Fruit fly (Drosophila melanogaster) whole organism, embryonic: ENCODE results near the gene CG3091.

Experiments used
- Med ChIP-seq: fragments of 200-800 bp; sonication (Bioruptor generic); peaks from one replicate; lab custom pipeline; 2016; ENCODE audit warnings: missing biosample characterization, missing genetic modification characterization, mild to moderate bottlenecking, inconsistent platforms, moderate library complexity
- Stat92E ChIP-seq, 3 experiments: fragments of >200 bp in 2 of 3; fragments of 200-800 bp in 1 of 3; sonication (Bioruptor generic) in 1 of 3; optimal IDR thresholded peaks; 2 replicates each; lab custom pipeline; 2017 to 2019; ENCODE audit warnings: missing biosample characterization in 3 of 3, missing genetic modification characterization in 3 of 3, mild to moderate bottlenecking in 1 of 3, moderate library complexity in 1 of 3
- Xbp1 ChIP-seq: fragments of 200-800 bp; sonication (Bioruptor generic); optimal IDR thresholded peaks from 3 replicates; lab custom pipeline; 2016; ENCODE audit warnings: missing biosample characterization, mild to moderate bottlenecking, missing genetic modification characterization

DNA sequence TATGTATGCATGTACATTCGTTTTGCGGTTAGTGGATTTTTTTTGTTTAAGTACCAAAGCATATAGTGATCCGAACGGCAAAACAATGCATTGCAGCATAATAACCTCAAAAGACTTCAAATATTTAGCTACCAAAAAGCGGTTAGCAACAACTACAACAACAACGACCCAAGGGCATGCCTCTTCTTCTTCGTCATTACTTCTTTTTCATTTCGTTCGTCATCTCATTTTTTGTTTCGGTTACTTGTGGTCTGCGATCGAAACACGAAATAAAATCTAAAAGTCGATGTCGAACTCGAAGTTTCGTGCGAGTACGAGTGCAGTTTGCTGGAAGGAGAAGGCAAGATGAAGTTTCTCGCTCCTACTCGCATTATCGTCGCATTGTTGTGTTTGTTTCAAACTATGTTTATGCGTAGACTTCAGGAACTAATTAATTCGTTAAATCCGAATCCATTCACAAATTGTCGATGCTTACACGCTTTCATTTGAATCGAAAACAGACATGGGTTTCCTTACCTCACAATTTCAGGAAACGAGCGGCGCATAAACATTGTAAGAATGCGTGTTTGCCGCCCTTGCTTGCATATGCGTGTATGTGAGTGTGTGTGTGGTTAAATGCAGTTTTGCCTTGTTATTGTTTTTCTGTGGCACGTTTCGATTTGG, 44.8 kb upstream of the CG3091 start:
- TF ChIP-seq Med (GFP tag; lab: Kevin White, UChicago) (peak; percentile 97), Xbp1 (GFP tag; lab: Kevin White, UChicago) (peak; percentile 80), Stat92E (GFP tag; optimal IDR thresholded peaks at IDR 0.05; lab: Kevin White, UChicago) (peak in 1 of 3 experiments; percentile 91)
